Fruit fly (Drosophila melanogaster) whole organism, embryonic: Measurements from ENCODE around the gene RpL35.
A peak's percentile ranks its signal among the peaks of the same experiment; 100 is the strongest.

ENCODE experiments used
- Bdp1 ChIP-seq: fragments of 200-800 bp; sonication (Bioruptor generic); optimal IDR thresholded peaks from 3 replicates; lab custom pipeline; 2016; ENCODE audit warnings: missing biosample characterization, missing genetic modification characterization
- CG10366 ChIP-seq: fragments of 200-800 bp; sonication (Bioruptor generic); IDR thresholded peaks from 2 replicates; pipeline ENCODE4 v1.3.6; 2022; ENCODE audit warnings: missing biosample characterization, missing genetic modification characterization
- CG11456 ChIP-seq: fragments of 200-800 bp; sonication (Bioruptor generic); IDR thresholded peaks from 3 replicates; pipeline ENCODE4 v1.3.6; 2022; ENCODE audit warnings: missing biosample characterization, missing genetic modification characterization
- CG16779 ChIP-seq: fragments of 200-800 bp; sonication (Bioruptor generic); IDR thresholded peaks from 2 replicates; pipeline ENCODE4 v1.3.6; 2022; ENCODE audit warnings: missing biosample characterization, missing genetic modification characterization
- CG17186 ChIP-seq: fragments of 200-800 bp; sonication (Bioruptor generic); optimal IDR thresholded peaks from 3 replicates; lab custom pipeline; 2017; ENCODE audit warnings: missing biosample characterization, missing genetic modification reagents, missing genetic modification characterization
- CG17612 ChIP-seq: fragments of 200-800 bp; sonication (Bioruptor generic); IDR thresholded peaks from 2 replicates; pipeline ENCODE4 v1.3.6; 2022; ENCODE audit warnings: missing biosample characterization, missing genetic modification characterization
- CG18262 ChIP-seq: fragments of 200-800 bp; optimal IDR thresholded peaks from 3 replicates; lab custom pipeline; 2019; ENCODE audit warnings: missing biosample characterization, mild to moderate bottlenecking, missing genetic modification characterization, moderate library complexity
- CG2199 ChIP-seq: fragments of 200-800 bp; sonication (Bioruptor generic); IDR thresholded peaks from 3 replicates; pipeline ENCODE4 v1.3.6; 2022; ENCODE audit warnings: missing biosample characterization, missing genetic modification characterization
- CG2202 ChIP-seq: fragments of 200-800 bp; sonication (Bioruptor generic); optimal IDR thresholded peaks from 2 replicates; lab custom pipeline; 2018; ENCODE audit warnings: missing biosample characterization, mild to moderate bottlenecking, missing genetic modification characterization
- CG3163 ChIP-seq: fragments of 200-800 bp; sonication (Bioruptor generic); optimal IDR thresholded peaks from 3 replicates; lab custom pipeline; 2016; ENCODE audit warnings: missing biosample characterization, missing genetic modification characterization
- CG34224 ChIP-seq: fragments of 200-800 bp; sonication (Bioruptor generic); IDR thresholded peaks from 3 replicates; pipeline ENCODE4 v1.3.6; 2022; ENCODE audit warnings: missing biosample characterization, missing genetic modification characterization; ENCODE audit not compliant: partially characterized antibody
- CG42726 ChIP-seq: fragments of 200-800 bp; sonication (Bioruptor generic); IDR thresholded peaks from 2 replicates; pipeline ENCODE4 v1.3.6; 2022; ENCODE audit warnings: missing biosample characterization, missing genetic modification characterization; ENCODE audit not compliant: partially characterized antibody
- CG4404 ChIP-seq: fragments of 200-800 bp; sonication (Bioruptor generic); IDR thresholded peaks from 2 replicates; pipeline ENCODE4 v1.3.6; 2022; ENCODE audit warnings: missing biosample characterization, missing genetic modification characterization
- CG4730 ChIP-seq: fragments of 200-800 bp; sonication (Bioruptor generic); IDR thresholded peaks from 2 replicates; pipeline ENCODE4 v1.3.6; 2022; ENCODE audit warnings: missing biosample characterization, missing genetic modification characterization
- CG4820 ChIP-seq: fragments of 200-800 bp; sonication (Bioruptor generic); optimal IDR thresholded peaks from 3 replicates; lab custom pipeline; 2016; ENCODE audit warnings: missing biosample characterization, missing genetic modification characterization
- CG4854 ChIP-seq: fragments of 200-800 bp; sonication (Bioruptor generic); optimal IDR thresholded peaks from 2 replicates; lab custom pipeline; 2016; ENCODE audit warnings: missing biosample characterization, missing genetic modification characterization, inconsistent platforms
- CG6254 ChIP-seq: fragments of 200-800 bp; sonication (Bioruptor generic); optimal IDR thresholded peaks from 3 replicates; lab custom pipeline; 2017; ENCODE audit warnings: mild to moderate bottlenecking, missing biosample characterization, missing genetic modification reagents, missing genetic modification characterization
- CG8290 ChIP-seq, 3 experiments: fragments of 200-800 bp; sonication (Bioruptor generic); optimal IDR thresholded peaks; 2 replicates each; lab custom pipeline; 2016 to 2019; ENCODE audit warnings: missing biosample characterization in 3 of 3, missing genetic modification characterization in 3 of 3, mild to moderate bottlenecking in 2 of 3, moderate library complexity in 1 of 3
- Deaf1 ChIP-seq: fragments of 200-800 bp; optimal IDR thresholded peaks from 3 replicates; lab custom pipeline; 2019; ENCODE audit warnings: missing biosample characterization, mild to moderate bottlenecking, missing genetic modification characterization, moderate library complexity
- Doc3 ChIP-seq: fragments of 200-800 bp; sonication (Bioruptor generic); IDR thresholded peaks from 3 replicates; pipeline ENCODE4 v1.3.6; 2022; ENCODE audit warnings: missing biosample characterization, missing genetic modification characterization; ENCODE audit not compliant: partially characterized antibody
- E2f1 ChIP-seq: fragments of 200-800 bp; sonication (Bioruptor generic); IDR thresholded peaks from 2 replicates; pipeline ENCODE4 v1.3.6; 2022; ENCODE audit warnings: missing biosample characterization, missing genetic modification characterization
- Hmr ChIP-seq: fragments of 200-800 bp; sonication (Bioruptor generic); optimal IDR thresholded peaks from 3 replicates; lab custom pipeline; 2017; ENCODE audit warnings: mild to moderate bottlenecking, missing biosample characterization, missing genetic modification reagents, missing genetic modification characterization
- Lhr ChIP-seq: fragments of 200-800 bp; sonication (Bioruptor generic); optimal IDR thresholded peaks from 3 replicates; lab custom pipeline; 2017; ENCODE audit warnings: mild to moderate bottlenecking, missing biosample characterization, missing genetic modification reagents, missing genetic modification characterization
- MBD-R2 ChIP-seq: fragments of 200-800 bp; sonication (Bioruptor generic); IDR thresholded peaks from 2 replicates; pipeline ENCODE4 v1.3.6; 2022; ENCODE audit warnings: missing biosample characterization, missing genetic modification characterization
- Oaz ChIP-seq: fragments of 200-800 bp; sonication (Bioruptor generic); IDR thresholded peaks from 2 replicates; pipeline ENCODE4 v1.3.6; 2022; ENCODE audit warnings: missing biosample characterization, missing genetic modification characterization
- Sox100B ChIP-seq: fragments of 200-800 bp; sonication (Bioruptor generic); optimal IDR thresholded peaks from 3 replicates; lab custom pipeline; 2018; ENCODE audit warnings: missing biosample characterization, mild to moderate bottlenecking, missing genetic modification characterization
- Trl ChIP-seq, 3 experiments: fragments of >200 bp in 2 of 3; fragments of 200-800 bp in 1 of 3; sonication (Bioruptor generic) in 1 of 3; optimal IDR thresholded peaks; 2 replicates in 1 of 3; 3 replicates in 2 of 3; lab custom pipeline; 2016 to 2017; ENCODE audit warnings: missing biosample characterization in 1 of 3, missing genetic modification characterization in 1 of 3
- bcd ChIP-seq: fragments of 200-800 bp; sonication (Bioruptor generic); optimal IDR thresholded peaks from 2 replicates; lab custom pipeline; 2017; ENCODE audit warnings: missing biosample characterization, mild to moderate bottlenecking, missing genetic modification characterization
- cato ChIP-seq: fragments of 200-800 bp; sonication (Bioruptor generic); optimal IDR thresholded peaks from 2 replicates; lab custom pipeline; 2016; ENCODE audit warnings: missing biosample characterization, missing genetic modification characterization, borderline replicate concordance
- chif ChIP-seq, 2 experiments: fragments of 200-800 bp; sonication (Bioruptor generic); optimal IDR thresholded peaks; 3 replicates each; lab custom pipeline; 2016; ENCODE audit warnings: missing biosample characterization in 2 of 2, missing genetic modification characterization in 2 of 2
- danr ChIP-seq: fragments of 200-800 bp; sonication (Bioruptor generic); IDR thresholded peaks from 2 replicates; pipeline ENCODE4 v1.3.6; 2022; ENCODE audit warnings: missing biosample characterization, missing genetic modification characterization
- en ChIP-seq: fragments of 200-800 bp; sonication (Bioruptor generic); optimal IDR thresholded peaks from 2 replicates; lab custom pipeline; 2016; ENCODE audit warnings: missing biosample characterization, missing genetic modification characterization
- fu2 ChIP-seq: fragments of 200-800 bp; sonication (Bioruptor generic); optimal IDR thresholded peaks from 2 replicates; lab custom pipeline; 2016; ENCODE audit warnings: missing biosample characterization, missing genetic modification characterization
- grn ChIP-seq: fragments of 200-800 bp; sonication (Bioruptor generic); optimal IDR thresholded peaks from 3 replicates; lab custom pipeline; 2017; ENCODE audit warnings: missing biosample characterization, missing genetic modification characterization
- gsb ChIP-seq: fragments of 200-800 bp; sonication (Bioruptor generic); IDR thresholded peaks from 2 replicates; pipeline ENCODE4 v1.3.6; 2022; ENCODE audit warnings: missing biosample characterization, missing genetic modification characterization
- hbn ChIP-seq: fragments of 200-800 bp; sonication (Bioruptor generic); IDR thresholded peaks from 2 replicates; pipeline ENCODE4 v1.3.6; 2022; ENCODE audit warnings: missing biosample characterization, missing genetic modification characterization; ENCODE audit not compliant: partially characterized antibody
- insv ChIP-seq, 2 experiments: fragments of 200-800 bp; sonication (Bioruptor generic); optimal IDR thresholded peaks; 3 replicates each; lab custom pipeline; 2016 to 2018; ENCODE audit warnings: missing biosample characterization in 2 of 2, missing genetic modification characterization in 2 of 2
- lola ChIP-seq, 3 experiments: fragments of >200 bp in 2 of 3; fragments of 200-800 bp in 1 of 3; sonication (Bioruptor generic) in 1 of 3; optimal IDR thresholded peaks; 2 replicates each; lab custom pipeline; 2017 to 2019; ENCODE audit warnings: missing biosample characterization in 3 of 3, missing genetic modification characterization in 3 of 3, mild to moderate bottlenecking in 1 of 3, moderate library complexity in 1 of 3
- lov ChIP-seq, 2 experiments: fragments of 200-800 bp in 1 of 2; fragments of >200 bp in 1 of 2; sonication (Bioruptor generic) in 1 of 2; IDR thresholded peaks in 1 of 2; optimal IDR thresholded peaks in 1 of 2; 2 replicates in 1 of 2; 3 replicates in 1 of 2; pipeline versions ENCODE4 v1.3.6 to Lab custom; 2017 to 2022; ENCODE audit warnings: missing biosample characterization in 1 of 2, missing genetic modification characterization in 1 of 2
- luna ChIP-seq: fragments of 200-800 bp; sonication (Bioruptor generic); optimal IDR thresholded peaks from 2 replicates; lab custom pipeline; 2016; ENCODE audit warnings: missing biosample characterization, missing genetic modification characterization
- pfk ChIP-seq: fragments of 200-800 bp; sonication (Bioruptor generic); optimal IDR thresholded peaks from 2 replicates; lab custom pipeline; 2018; ENCODE audit warnings: missing biosample characterization, mild to moderate bottlenecking, missing genetic modification characterization, moderate library complexity
- sr ChIP-seq: fragments of 200-800 bp; sonication (Bioruptor generic); IDR thresholded peaks from 3 replicates; pipeline ENCODE4 v1.3.6; 2022; ENCODE audit warnings: missing biosample characterization, missing genetic modification characterization
- sug ChIP-seq: fragments of 200-800 bp; optimal IDR thresholded peaks from 2 replicates; lab custom pipeline; 2019; ENCODE audit warnings: missing biosample characterization, mild to moderate bottlenecking, missing genetic modification characterization, moderate library complexity
- usp ChIP-seq: fragments of >200 bp; optimal IDR thresholded peaks from 2 replicates; lab custom pipeline; 2017; ENCODE audit warnings: missing biosample characterization, missing genetic modification characterization
- vvl ChIP-seq: fragments of 200-800 bp; sonication (Bioruptor generic); IDR thresholded peaks from 2 replicates; pipeline ENCODE4 v1.3.6; 2022; ENCODE audit warnings: missing biosample characterization, missing genetic modification characterization
- yki ChIP-seq: fragments of >200 bp; optimal IDR thresholded peaks from 3 replicates; lab custom pipeline; 2018
- zen2 ChIP-seq: fragments of 200-800 bp; sonication (Bioruptor generic); IDR thresholded peaks from 3 replicates; pipeline ENCODE4 v1.3.6; 2022; ENCODE audit warnings: missing biosample characterization, missing genetic modification characterization; ENCODE audit not compliant: partially characterized antibody

RpL35 gene

DNA sequence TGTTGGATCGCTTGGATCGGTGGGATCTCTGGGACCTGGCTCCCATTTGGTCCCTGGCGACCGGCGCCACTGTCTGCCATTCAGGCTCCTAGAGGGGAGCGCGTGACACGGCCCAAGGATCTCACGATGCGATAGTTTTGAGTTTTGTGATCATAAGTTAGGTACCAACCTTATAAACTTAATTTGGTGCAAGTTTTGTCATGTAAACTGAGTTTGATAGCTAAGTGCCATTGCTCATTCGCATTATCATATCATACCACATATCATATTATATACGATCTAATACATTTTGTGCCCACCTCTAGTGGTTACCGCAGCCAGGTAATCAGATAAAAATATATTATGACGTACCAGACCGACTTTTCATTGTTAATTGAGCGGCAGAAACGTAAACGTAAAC is 23.8 kb downstream of the RpL35 start (continued):
- TF ChIP-seq Hmr (GFP tag; lab: Kevin White, UChicago) (no peak), Doc3 (GFP tag; lab: Robert Waterston, UW) (peak; percentile 86), CG34224 (GFP tag; lab: Robert Waterston, UW) (peak; percentile 61; the same call in 2 of the 3 replicates), Bdp1 (GFP tag; lab: Kevin White, UChicago) (no peak), Deaf1 (peak; percentile 33), CG11456 (GFP tag; lab: Robert Waterston, UW) (peak; percentile 56; the same call in 1 of the 3 replicates), CG2202 (tag; lab: Kevin White, UChicago) (no peak), CG8290 (GFP tag; optimal IDR thresholded peaks at IDR 0.05; lab: Kevin White, UChicago) (no peak), CG8290 (tag; optimal IDR thresholded peaks at IDR 0.05; lab: Kevin White, UChicago) (peak in 1 of 2 experiments; percentile 38), zen2 (GFP tag; lab: Robert Waterston, UW) (peak; percentile 36; the same call in 1 of the 3 replicates), sug (tag; lab: Kevin White, UChicago) (peak; percentile 45), Oaz (GFP tag; lab: Robert Waterston, UW) (no peak), CG16779 (0 out of 2 replicates have a peak, but pooled peaks have one; percentile 10), CG4854 (GFP tag; lab: Kevin White, UChicago) (no peak)

DNA sequence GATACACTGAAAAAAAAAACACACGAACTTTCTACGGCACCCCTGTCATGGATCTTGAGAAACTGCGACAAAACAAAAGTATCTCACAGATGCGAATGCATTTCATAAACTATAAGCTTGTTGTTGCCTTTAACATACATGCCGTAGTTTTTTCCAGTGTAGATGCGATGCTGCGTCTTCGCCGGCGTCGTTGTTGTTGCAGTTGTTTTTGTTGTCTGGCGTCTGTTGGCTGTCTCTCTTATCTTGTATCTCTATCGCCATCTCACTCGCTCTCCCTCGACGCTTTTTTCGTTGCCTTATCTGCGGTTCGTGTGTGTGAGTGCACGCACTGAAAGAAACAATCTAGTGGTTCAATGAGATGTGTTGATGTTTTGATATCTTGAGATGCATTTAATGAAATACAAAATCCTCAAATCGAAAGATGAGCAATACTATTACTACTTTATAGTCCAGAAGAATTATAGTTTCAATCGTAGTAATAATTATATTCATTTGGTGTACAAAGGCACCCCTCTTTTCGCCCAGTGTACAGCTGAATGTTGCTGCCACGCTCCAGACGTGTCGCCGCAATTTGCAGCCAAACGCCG is 24.3 kb downstream of the RpL35 start:
- TF ChIP-seq CG17612 (GFP tag; lab: Robert Waterston, UW) = peak; percentile 81
- peak; percentile 83 for TF ChIP-seq MBD-R2 (GFP tag; lab: Robert Waterston, UW)
- TF ChIP-seq sr (GFP tag; lab: Robert Waterston, UW) = peak; percentile 91
- TF ChIP-seq en (GFP tag; lab: Kevin White, UChicago) = peak; percentile 95
- peak; percentile 98 for TF ChIP-seq chif (GFP tag; optimal IDR thresholded peaks at IDR 0.05; lab: Kevin White, UChicago)
- peak; percentile 99 for TF ChIP-seq grn (GFP tag; lab: Kevin White, UChicago)
- TF ChIP-seq CG42726 (GFP tag; lab: Robert Waterston, UW) = no peak
- peak; percentile 87 for TF ChIP-seq gsb (GFP tag; lab: Robert Waterston, UW)
- TF ChIP-seq pfk (GFP tag; lab: Kevin White, UChicago) = peak; percentile 36
- TF ChIP-seq hbn (GFP tag; lab: Robert Waterston, UW) = no peak
- TF ChIP-seq luna = peak; percentile 87
- no peak for TF ChIP-seq yki (lab: Kevin White, UChicago)
- peak; percentile 92 for TF ChIP-seq cato (GFP tag; lab: Kevin White, UChicago)
- peak; percentile 96 for TF ChIP-seq bcd
- TF ChIP-seq CG3163 = peak; percentile 90
- peak; percentile 50 to 69 for TF ChIP-seq insv (GFP tag; optimal IDR thresholded peaks at IDR 0.05; lab: Kevin White, UChicago)
- no peak for TF ChIP-seq lov (optimal IDR thresholded peaks at IDR 0.05; lab: Kevin White, UChicago)
- TF ChIP-seq lov (GFP tag; IDR thresholded peaks at IDR 0.05; lab: Robert Waterston, UW) = peak; percentile 97
- peak; percentile 93 for TF ChIP-seq CG4404
- peak; percentile 87 for TF ChIP-seq Lhr (GFP tag; lab: Kevin White, UChicago)
- peak; percentile 89 for TF ChIP-seq CG6254 (GFP tag; lab: Kevin White, UChicago)
- TF ChIP-seq Trl (optimal IDR thresholded peaks at IDR 0.05; lab: Kevin White, UChicago) = no peak
- TF ChIP-seq Trl (GFP tag; optimal IDR thresholded peaks at IDR 0.05; lab: Kevin White, UChicago) = peak; percentile 99
- TF ChIP-seq CG2199 (GFP tag; lab: Robert Waterston, UW) = peak; percentile 97
- peak; percentile 86 for TF ChIP-seq CG17186
- TF ChIP-seq fu2 (GFP tag; lab: Kevin White, UChicago) = peak; percentile 94
- TF ChIP-seq E2f1 (GFP tag; lab: Robert Waterston, UW) = peak; percentile 94
- peak; percentile 98 for TF ChIP-seq vvl (GFP tag; lab: Robert Waterston, UW)
- TF ChIP-seq danr (GFP tag; lab: Robert Waterston, UW) = peak; percentile 94
- peak; percentile 98 for TF ChIP-seq CG4820 (GFP tag; lab: Kevin White, UChicago)
- peak; percentile 80 for TF ChIP-seq CG18262 (tag; lab: Kevin White, UChicago)
- no peak for TF ChIP-seq usp
- TF ChIP-seq sug (tag; lab: Kevin White, UChicago) = peak; percentile 50
- peak; percentile 94 for TF ChIP-seq CG10366
- peak; percentile 91 for TF ChIP-seq Sox100B (GFP tag; lab: Kevin White, UChicago)
- TF ChIP-seq lola (GFP tag; optimal IDR thresholded peaks at IDR 0.05; lab: Kevin White, UChicago) = peak in 2 of 3 experiments; percentile 3 to 92
- TF ChIP-seq CG4730 (GFP tag; lab: Robert Waterston, UW) = peak; percentile 96
